Worm (Caenorhabditis elegans) whole organism, L4/young adult: Measurements from ENCODE around the gene igcm-2.

Experiments
- W03F9.2 ChIP-seq: fragments of 150-350 bp; optimal IDR thresholded peaks from 2 replicates; lab custom pipeline; 2014; ENCODE audit warnings: missing biosample characterization, missing genetic modification characterization
- dao-5 ChIP-seq: sonication (generic microtip); optimal IDR thresholded peaks from 2 replicates; lab custom pipeline; 2016; ENCODE audit warnings: missing genotype, missing genetic modification characterization, moderate library complexity, missing compliant biosample characterization
- him-1 ChIP-seq: sonication (generic microtip); optimal IDR thresholded peaks from 2 replicates; lab custom pipeline; 2016; ENCODE audit warnings: missing genotype, missing genetic modification reagents, missing genetic modification characterization, missing compliant biosample characterization

Gene igcm-2

DNA sequence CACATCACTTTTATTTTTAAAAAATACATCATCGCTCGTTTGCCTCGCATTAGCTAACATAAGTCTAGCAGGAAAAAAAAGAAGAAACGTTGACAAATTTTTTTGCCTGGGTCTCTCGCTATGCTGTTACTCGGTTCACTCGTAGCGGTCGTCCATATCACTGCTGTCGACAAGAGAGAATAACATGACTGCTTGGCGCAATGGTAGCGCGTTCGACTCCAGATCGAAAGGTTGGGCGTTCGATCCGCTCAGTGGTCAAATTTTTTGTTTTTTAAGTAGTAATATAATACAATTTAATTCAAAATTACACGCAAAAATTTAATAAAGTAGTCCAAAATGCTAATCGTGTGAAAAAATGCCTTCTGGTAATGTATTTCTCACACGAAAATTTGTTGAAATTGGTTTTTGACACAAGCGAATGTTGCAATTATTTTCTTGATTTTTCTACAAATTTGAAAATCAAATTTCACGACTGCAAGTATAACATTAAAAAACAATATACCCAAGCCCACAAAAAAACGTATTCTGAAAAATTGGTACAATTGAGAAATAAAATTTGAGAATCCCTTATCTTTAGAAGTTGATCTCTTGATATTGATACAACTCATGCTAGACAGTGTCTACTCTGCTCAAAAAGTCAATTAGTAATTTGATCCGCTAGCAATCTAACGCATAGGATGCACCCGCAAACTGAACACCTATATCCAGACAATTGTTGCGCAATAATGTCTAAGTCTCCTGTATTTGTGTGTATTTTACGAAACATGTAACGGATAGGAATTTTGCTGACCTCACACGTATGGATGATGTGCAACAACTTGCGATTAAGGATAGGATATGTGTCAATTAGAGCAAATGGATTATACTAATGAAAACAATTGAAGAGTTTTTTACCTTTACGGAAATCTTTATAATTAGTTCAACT lies 19.9 kb downstream of the igcm-2 start:
- TF ChIP-seq dao-5 (tag; lab: Kevin White, UChicago) (peak; percentile 64), W03F9.2 (tag; lab: Kevin White, UChicago) (peak; percentile 3), him-1 (no peak)

DNA sequence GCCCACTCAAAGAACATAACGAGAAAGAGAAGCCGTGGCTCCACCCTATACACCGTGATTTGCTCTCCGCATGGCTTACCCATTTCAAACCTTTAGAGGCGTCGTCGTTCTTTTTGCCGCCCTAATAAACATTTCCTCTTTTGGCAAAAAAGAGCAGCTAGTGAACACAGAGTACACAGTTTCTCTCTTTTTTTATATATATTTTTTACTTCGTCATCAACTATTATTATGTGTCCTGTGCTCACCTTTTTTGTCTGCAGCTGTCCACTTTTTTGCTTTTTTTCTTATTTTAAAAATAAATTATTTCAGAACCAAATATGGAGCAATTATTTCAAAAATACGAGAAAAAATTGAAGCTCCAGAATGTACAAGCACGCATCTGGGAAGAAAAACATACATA lies 21.7 kb downstream of the igcm-2 start, which contains the start of gene C03B1.2:
TSS of gene C03B1.2 (plus strand) at position 301 of the 400 bp plus-strand sequence.
- no peak for TF ChIP-seq W03F9.2 (tag; lab: Kevin White, UChicago)
- TF ChIP-seq dao-5 (tag; lab: Kevin White, UChicago): no peak
- TF ChIP-seq him-1: no peak

DNA sequence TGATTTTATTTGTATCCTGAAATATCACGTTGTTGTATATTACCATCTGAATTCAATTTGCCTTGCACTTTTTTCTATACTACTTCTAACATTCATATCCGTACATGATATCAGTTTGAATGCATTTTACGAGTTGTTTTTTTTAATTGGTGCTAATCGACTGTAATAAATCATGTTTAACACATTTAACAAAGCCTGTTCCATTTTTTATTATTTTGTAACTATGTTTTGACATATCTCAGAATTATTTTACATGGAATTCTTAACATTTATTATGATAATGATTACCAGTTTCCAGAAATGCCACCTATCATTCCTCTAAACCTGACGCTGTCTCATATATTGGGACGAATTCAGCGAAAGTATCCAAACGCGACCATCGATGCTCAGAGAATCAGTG lies 25.7 kb downstream of the igcm-2 start, which contains the start of gene C03B1.3:
TSS of gene C03B1.3 (plus strand) at position 301 of the 400 bp plus-strand sequence.
- TF ChIP-seq him-1: no peak
- no peak for TF ChIP-seq W03F9.2 (tag; lab: Kevin White, UChicago)
- no peak for TF ChIP-seq dao-5 (tag; lab: Kevin White, UChicago)

DNA sequence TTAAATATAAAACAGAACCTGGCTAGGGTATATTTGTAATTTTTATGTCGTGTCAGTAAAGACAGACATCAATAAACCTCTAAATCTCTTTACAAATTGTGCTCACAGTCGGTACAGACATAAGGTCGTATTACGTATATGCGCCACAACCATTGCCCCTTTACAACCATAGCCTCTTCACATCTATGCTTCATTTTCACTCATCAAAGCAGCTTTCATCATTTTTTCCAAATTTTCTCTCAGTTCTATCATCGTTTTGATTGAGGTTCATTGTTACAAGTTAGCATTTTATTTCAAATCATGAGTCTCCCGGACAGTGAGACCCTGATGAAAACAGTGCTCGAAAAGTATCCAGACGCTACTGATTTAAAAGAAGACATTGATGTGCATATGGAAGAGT lies 27.2 kb downstream of the igcm-2 start, which contains the start of gene C03B1.4:
TSS of gene C03B1.4 (plus strand) at position 301 of the 400 bp plus-strand sequence.
- no peak for TF ChIP-seq him-1
- TF ChIP-seq dao-5 (tag; lab: Kevin White, UChicago): no peak
- no peak for TF ChIP-seq W03F9.2 (tag; lab: Kevin White, UChicago)

DNA sequence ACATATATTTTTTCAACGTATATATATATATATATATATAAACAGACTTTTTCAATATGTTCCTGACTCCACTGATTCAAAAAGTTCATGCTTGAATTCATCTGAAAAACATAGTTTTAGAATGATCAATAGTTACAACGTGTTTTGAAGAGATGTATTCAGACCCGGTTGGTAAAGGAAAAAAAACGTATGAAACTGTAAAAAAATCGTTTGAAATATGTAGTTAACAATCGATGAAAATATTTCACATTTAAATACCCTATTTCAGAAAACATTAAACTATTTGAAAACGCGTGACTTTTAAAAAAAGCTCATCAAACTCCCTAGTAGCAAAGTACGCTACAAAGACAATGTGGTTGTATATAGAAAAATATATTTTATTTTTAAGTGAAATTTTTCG lies 30.7 kb downstream of the igcm-2 start, which contains the start of gene C03B1.14:
TSS of gene C03B1.14 (minus strand) at position 101 of the 400 bp plus-strand sequence.
- TF ChIP-seq him-1: no peak
- no peak for TF ChIP-seq dao-5 (tag; lab: Kevin White, UChicago)
- TF ChIP-seq W03F9.2 (tag; lab: Kevin White, UChicago): no peak

DNA sequence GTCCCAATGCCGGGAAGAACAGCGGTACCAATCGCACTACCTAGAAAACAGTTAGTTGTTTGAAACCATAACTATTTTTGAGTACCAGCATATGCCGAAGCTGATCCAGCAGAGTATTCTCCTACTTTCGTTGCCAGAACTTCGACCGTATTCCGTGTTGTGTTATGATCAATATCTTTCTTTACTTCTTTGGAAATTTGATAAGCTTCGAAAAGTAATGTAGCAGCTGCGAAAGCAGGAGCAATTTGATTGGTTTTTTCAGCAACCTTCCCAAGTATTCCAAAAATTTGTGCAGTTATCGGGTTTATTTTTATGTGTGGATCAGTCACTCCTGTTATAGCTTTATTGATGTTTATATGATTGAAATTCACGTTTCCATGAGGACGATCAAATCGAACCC lies 31.3 kb downstream of the igcm-2 start:
- TF ChIP-seq dao-5 (tag; lab: Kevin White, UChicago) (no peak), him-1 (no peak), W03F9.2 (tag; lab: Kevin White, UChicago) (no peak)

DNA sequence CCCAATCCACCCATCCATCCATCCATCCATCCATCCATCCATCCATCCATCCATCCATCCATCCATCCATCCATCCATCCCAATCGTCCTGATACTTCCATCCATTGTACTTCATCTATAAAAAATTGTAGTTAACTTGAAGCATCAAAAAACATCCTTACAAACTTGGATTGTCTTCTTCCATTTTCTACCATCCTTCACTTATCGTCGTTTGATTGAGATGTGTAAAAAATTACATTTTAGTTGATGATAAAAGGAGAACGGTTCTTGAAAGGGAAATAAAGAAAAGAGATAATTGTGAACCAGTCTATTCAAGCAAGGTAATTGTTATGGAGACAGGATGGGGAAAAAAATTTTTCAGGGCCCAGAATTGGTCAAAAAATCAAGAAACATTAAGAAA lies 33.6 kb downstream of the igcm-2 start, which contains the start of gene C03B1.10:
TSS of gene C03B1.10 (minus strand) at position 101 of the 400 bp plus-strand sequence.
- TF ChIP-seq him-1: no peak
- TF ChIP-seq W03F9.2 (tag; lab: Kevin White, UChicago): no peak

DNA sequence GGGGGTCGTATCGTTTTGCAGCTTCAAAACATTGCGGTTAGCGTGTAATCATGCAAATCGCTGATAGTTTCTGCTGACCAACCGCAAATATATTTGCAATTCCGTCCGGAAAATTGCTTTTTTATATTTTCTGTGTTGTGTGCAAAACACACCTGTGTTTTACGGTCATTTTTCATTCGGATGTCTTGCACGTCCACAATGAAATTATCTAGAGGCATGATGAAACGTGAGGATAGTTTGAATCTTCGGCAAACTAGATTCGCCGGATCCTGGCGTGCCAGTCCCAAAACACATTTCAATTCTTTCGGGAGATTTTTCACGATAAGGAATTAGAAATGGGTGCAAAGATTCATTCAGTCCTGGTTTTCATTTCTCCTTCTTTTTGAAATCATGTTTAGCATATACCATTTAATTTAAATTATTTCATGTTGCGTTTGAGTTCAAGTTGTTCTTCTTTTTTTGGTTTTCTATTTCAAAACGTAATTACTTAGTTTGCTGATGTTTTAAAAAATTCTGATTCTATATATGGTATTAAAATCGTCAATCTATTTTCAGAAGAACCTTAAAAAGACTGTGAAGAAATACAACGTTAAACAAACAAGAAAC lies 36.3 kb downstream of the igcm-2 start, which contains the start of gene C03B1.5:
TSS of gene C03B1.5 (plus strand) at position 556 of the 606 bp plus-strand sequence.
- TF ChIP-seq dao-5 (tag; lab: Kevin White, UChicago) (no peak), W03F9.2 (tag; lab: Kevin White, UChicago) (no peak), him-1 (no peak)

DNA sequence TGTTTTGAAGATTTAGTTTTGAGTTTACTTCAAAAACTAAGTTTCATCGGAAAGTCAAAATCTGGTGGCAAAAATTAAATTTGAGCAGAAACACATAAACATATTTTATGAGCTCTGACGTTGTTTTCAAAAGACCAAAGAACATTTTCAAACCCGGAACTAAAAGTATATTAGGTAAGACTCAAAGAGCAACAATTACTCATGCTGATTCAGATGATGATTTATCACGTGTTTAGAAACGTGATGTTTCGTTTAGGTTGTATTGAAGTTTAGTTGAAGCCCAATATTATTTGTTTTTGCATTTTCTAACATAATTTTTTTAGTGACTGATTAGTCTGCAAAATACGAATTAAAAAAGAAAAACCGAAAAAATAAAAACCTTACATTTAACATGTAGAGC lies 37.6 kb downstream of the igcm-2 start:
- TF ChIP-seq dao-5 (tag; lab: Kevin White, UChicago) (no peak), him-1 (no peak)

DNA sequence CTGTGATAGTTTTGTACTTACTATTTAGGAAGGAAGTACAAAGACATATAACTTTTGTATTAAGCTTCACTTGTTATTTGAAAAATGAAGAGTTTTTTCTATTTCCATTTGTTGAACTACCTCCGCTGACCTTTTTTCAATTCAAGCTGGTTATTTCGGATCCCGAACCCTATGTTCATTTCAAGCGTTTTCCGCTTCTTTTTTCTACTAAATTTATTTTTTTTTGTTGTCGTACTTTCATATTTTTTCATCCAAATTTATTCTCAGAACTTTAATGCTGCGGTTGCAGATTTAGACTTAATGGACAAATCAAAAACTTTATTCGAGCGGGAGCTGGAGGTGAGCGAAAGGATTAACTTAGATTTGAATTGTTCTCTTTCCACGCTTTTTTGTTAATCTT lies 41.4 kb downstream of the igcm-2 start, which contains the start of gene C03B1.6:
TSS of gene C03B1.6 (plus strand) at position 301 of the 400 bp plus-strand sequence.
- no peak for TF ChIP-seq him-1
- TF ChIP-seq W03F9.2 (tag; lab: Kevin White, UChicago): no peak
- no peak for TF ChIP-seq dao-5 (tag; lab: Kevin White, UChicago)

DNA sequence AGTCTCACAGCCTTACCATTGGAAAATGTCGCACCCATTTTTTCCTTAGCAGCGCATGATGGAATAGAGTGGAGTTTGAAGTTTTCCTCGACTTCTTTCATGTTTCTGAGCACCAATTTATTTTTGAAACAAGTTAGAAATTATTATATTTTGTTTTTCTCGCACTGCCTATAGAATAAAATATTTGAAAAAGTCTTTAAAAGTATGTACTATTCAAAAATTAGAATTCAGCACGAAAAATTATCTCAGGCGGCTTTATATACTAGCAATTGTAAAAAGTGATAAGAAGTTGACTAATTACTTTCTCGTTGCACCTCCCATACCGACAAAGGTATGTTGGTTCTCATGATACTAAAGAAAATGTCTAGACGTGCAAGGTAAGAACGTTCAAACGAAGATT lies 44.4 kb downstream of the igcm-2 start, which contains the start of gene C03B1.9:
TSS of gene C03B1.9 (minus strand) at position 101 of the 400 bp plus-strand sequence.
- no peak for TF ChIP-seq him-1
- no peak for TF ChIP-seq W03F9.2 (tag; lab: Kevin White, UChicago)
- TF ChIP-seq dao-5 (tag; lab: Kevin White, UChicago): no peak

DNA sequence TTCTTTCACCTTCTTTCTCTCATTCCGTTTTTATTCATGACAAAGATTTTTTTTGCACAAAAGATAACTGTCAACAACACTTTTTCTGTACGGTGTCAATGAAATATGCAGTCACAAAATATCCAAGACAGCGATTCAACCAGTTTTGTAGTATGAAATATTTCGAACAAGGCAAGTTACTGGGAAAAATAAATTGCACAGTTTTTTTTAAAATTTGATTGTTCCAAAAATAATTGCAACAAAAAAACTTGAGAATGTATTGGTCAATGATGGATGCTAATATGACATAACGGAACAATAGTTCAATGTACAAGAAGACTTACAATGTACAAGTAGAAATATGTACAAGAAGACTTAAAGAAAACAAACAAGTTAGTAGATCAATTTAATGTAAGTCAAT lies 45.6 kb downstream of the igcm-2 start:
- TF ChIP-seq him-1 (no peak), W03F9.2 (tag; lab: Kevin White, UChicago) (no peak), dao-5 (tag; lab: Kevin White, UChicago) (no peak)

DNA sequence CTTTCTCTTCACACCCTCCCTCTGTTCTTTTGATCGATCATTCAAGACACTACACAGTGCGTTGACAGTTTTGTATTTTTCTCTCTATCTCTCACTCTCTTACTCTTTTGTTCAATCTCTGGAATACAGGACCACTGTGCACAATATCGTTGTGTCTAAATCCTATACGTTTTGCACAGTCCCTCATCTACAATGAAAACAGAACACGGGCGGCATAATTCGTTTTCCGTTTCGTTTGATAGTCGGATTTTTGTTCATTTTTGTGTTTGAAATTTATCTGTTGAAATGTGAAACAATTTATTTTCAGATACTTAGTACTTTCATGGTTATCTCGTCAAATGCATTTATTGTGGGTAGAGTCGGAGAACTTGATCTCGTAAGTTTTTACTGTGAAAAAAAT lies 49.9 kb downstream of the igcm-2 start, which contains the start of gene C03B1.7:
TSS of gene C03B1.7 (plus strand) at position 301 of the 400 bp plus-strand sequence.
- no peak for TF ChIP-seq W03F9.2 (tag; lab: Kevin White, UChicago)
- TF ChIP-seq dao-5 (tag; lab: Kevin White, UChicago): no peak
- TF ChIP-seq him-1: no peak
